Fruit fly (Drosophila melanogaster): ENCODE results near the gene CG31789.

CG31789 gene

dm6 chr2L:18652663-18653327 lies 47.1 kb downstream of the CG31789 start, which contains the start of gene Cyp310a1:
Gene Cyp310a1, minus strand, starts transcription at chr2L:18653010.
- TF ChIP-seq run (tag; optimal IDR thresholded peaks at IDR 0.05) (no peak), nmo (GFP tag; optimal IDR thresholded peaks at IDR 0.05) (no peak), Blimp-1 (GFP tag; optimal IDR thresholded peaks at IDR 0.05) (no peak), CG1792 (GFP tag; optimal IDR thresholded peaks at IDR 0.05) (no peak), ttk (GFP tag; IDR thresholded peaks at IDR 0.05) (no peak), lab (GFP tag; optimal IDR thresholded peaks at IDR 0.05) (no peak), trem (tag; optimal IDR thresholded peaks at IDR 0.05) (peak; percentile 48), CG7786 (GFP tag; optimal IDR thresholded peaks at IDR 0.05) (no peak), Ets97D (GFP tag; optimal IDR thresholded peaks at IDR 0.05) (no peak), Eip74EF (GFP tag; optimal IDR thresholded peaks at IDR 0.05) (no peak), Med (GFP tag) (peak; percentile 34), onecut (GFP tag; IDR thresholded peaks at IDR 0.05) (no peak), twi (tag; optimal IDR thresholded peaks at IDR 0.05) (peak; percentile 83), CG17361 (GFP tag; IDR thresholded peaks at IDR 0.05) (no peak), mam (GFP tag; optimal IDR thresholded peaks at IDR 0.05) (no peak), CG31388 (GFP tag; optimal IDR thresholded peaks at IDR 0.05) (no peak), NC2β (GFP tag; optimal IDR thresholded peaks at IDR 0.05) (no peak), bcd (GFP tag; optimal IDR thresholded peaks at IDR 0.05) (no peak), CG12071 (GFP tag; optimal IDR thresholded peaks at IDR 0.05) (no peak), NK7.1 (GFP tag; optimal IDR thresholded peaks at IDR 0.05) (no peak), wek (GFP tag; optimal IDR thresholded peaks at IDR 0.05) (no peak), rib (GFP tag; IDR thresholded peaks at IDR 0.05) (no peak), caup (GFP tag; optimal IDR thresholded peaks at IDR 0.05; ENCODE audit: severe bottlenecking) (no peak), hbn (GFP tag; IDR thresholded peaks at IDR 0.05; ENCODE audit: partially characterized antibody) (no peak), CG15696 (tag; optimal IDR thresholded peaks at IDR 0.05) (no peak), Side (GFP tag; optimal IDR thresholded peaks at IDR 0.05) (no peak)

dm6 chr2L:18653328-18653675 lies 47.6 kb downstream of the CG31789 start:
- TF ChIP-seq tin (GFP tag; optimal IDR thresholded peaks at IDR 0.05) (peak; percentile 58), stwl (tag; optimal IDR thresholded peaks at IDR 0.05) (peak; percentile 17), Lim3 (GFP tag; IDR thresholded peaks at IDR 0.05) (no peak), sd (tag; optimal IDR thresholded peaks at IDR 0.05) (peak; percentile 14), kah (GFP tag; optimal IDR thresholded peaks at IDR 0.05) (peak; percentile 23), Hand (GFP tag; optimal IDR thresholded peaks at IDR 0.05) (no peak), CHES-1-like (GFP tag; optimal IDR thresholded peaks at IDR 0.05) (no peak), amos (GFP tag; IDR thresholded peaks at IDR 0.05; ENCODE audit: partially characterized antibody) (no peak), PHDP (tag; optimal IDR thresholded peaks at IDR 0.05) (peak; percentile 29), CG6254 (GFP tag; optimal IDR thresholded peaks at IDR 0.05) (peak; percentile 78), CG9727 (GFP tag; optimal IDR thresholded peaks at IDR 0.05) (peak; percentile 79), insv (GFP tag; optimal IDR thresholded peaks at IDR 0.05) (no peak), CG33213 (GFP tag; optimal IDR thresholded peaks at IDR 0.05) (peak; percentile 77), unpg (GFP tag; optimal IDR thresholded peaks at IDR 0.05) (peak; percentile 48), ken (GFP tag; IDR thresholded peaks at IDR 0.05) (peak; percentile 64; the same call in 2 of the 3 replicates), CG4404 (GFP tag; IDR thresholded peaks at IDR 0.05) (peak; percentile 72), gro (GFP tag; optimal IDR thresholded peaks at IDR 0.05) (peak; percentile 26), Ssrp (tag; optimal IDR thresholded peaks at IDR 0.05) (peak; percentile 78), Fer3 (tag; optimal IDR thresholded peaks at IDR 0.05) (peak; percentile 58), ase (GFP tag; IDR thresholded peaks at IDR 0.05) (peak; percentile 52; the same call in 2 of the 3 replicates), da (GFP tag; optimal IDR thresholded peaks at IDR 0.05) (no peak), CG13123 (GFP tag; optimal IDR thresholded peaks at IDR 0.05) (peak; percentile 24), Adf1 (GFP tag; IDR thresholded peaks at IDR 0.05) (no peak), psq (GFP tag; optimal IDR thresholded peaks at IDR 0.05) (peak; percentile 15), Doc3 (GFP tag; IDR thresholded peaks at IDR 0.05; ENCODE audit: partially characterized antibody) (no peak)
